Fruit fly (Drosophila melanogaster) S2 (cell line): ENCODE measurements around the gene lost.

Experiments
- CG8478 ChIP-seq: fragments of >200 bp; optimal IDR thresholded peaks from 2 replicates; lab custom pipeline; 2018
- CTCF ChIP-seq, 2 experiments: fragments of >200 bp; optimal IDR thresholded peaks; 2 replicates each; lab custom pipeline; 2018

DNA sequence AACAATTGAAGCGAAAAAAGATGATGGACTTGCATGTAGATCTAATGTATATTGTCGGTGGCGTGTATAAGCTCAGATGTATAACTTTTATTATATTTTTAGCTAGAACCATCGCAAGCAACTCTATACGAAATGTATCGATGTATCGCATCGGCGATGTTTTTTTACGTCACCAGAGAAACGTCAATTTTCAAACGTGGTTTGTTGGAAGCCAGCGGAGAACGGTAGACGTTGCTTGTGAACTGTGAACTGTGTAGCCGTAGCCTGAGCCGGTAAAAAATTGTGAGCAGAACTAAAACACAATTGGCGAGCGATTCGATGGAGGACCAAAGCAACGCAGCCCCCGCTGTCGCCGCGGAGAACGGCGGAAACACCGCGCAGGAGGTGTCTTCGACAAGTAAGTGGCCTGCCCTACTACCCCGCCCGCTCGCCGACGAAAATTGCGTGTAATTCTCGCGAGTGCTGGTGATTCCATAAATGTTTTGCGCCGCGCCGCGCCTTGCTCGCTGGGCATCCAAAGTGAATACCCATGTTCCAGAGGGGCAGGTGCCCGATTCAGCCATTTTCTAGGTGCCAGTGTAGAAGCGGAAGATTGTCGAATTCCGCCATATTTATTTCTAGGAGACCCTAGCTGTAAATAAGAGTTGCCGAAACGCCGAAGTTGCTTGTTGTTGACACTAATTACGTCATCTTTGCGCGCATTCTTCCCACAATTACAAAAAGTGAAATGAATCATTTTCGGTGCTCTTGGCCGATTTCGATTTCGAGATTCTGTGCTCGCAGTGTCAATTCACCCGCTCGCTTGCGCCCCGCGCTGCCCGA lies at the start of gene lost:
- TF ChIP-seq CTCF (optimal IDR thresholded peaks at IDR 0.05; lab: Kevin White, UChicago) (no peak), CG8478 (lab: Kevin White, UChicago) (no peak)
